Worm (Caenorhabditis elegans): Measurements from ENCODE around the gene hot-2.

DNA sequence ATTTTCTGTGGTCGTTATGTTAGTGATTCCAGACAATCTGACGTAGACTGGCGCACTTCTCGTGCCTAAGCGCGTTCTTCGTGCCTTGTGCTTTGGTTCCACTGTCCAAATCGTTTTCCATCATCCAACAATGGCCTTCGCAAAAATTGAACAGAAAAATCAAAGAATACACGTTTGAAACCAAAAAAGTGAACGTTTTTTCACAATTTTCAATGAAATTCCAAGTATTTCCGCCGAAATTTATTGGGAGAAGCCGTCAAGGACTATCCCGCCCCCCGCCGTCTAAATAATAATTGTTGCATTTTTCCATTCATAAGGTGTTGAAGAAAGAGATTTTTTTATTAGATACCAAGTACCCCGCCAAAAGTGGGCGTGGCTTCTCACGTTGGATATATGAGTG, 34.1 kb upstream of the hot-2 start, which contains the start of gene cpg-23:
- TF ChIP-seq mec-3 (tag; optimal IDR thresholded peaks at IDR 0.05; ENCODE audit: borderline replicate concordance) (no peak), pag-3 (tag; optimal IDR thresholded peaks at IDR 0.05; ENCODE audit: borderline replicate concordance) (no peak), ama-1 (optimal IDR thresholded peaks at IDR 0.05) (no peak), ceh-14 (tag; optimal IDR thresholded peaks at IDR 0.05) (no peak), pat-9 (tag; optimal IDR thresholded peaks at IDR 0.05) (no peak), ceh-45 (GFP tag; IDR thresholded peaks at IDR 0.05) (no peak), elt-2 (tag; optimal IDR thresholded peaks at IDR 0.05) (no peak)

Data from whole organism, late embryonic.